Worm (Caenorhabditis elegans): ENCODE results near the gene T10B10.9.
A peak's percentile ranks its signal among the peaks of the same experiment; 100 is the strongest.

- no peak for TF ChIP-seq K12H6.12 (tag; optimal IDR thresholded peaks at IDR 0.05)
- TF ChIP-seq egl-44 (GFP tag; IDR thresholded peaks at IDR 0.05): no peak
- peak; percentile 65; the same call in 1 of the 2 replicates for TF ChIP-seq egrh-3 (GFP tag; IDR thresholded peaks at IDR 0.05)
- TF ChIP-seq nfya-1 (tag; optimal IDR thresholded peaks at IDR 0.05; ENCODE audit: borderline replicate concordance, insufficient read depth): no peak
- no peak for TF ChIP-seq K11D2.4 (GFP tag; IDR thresholded peaks at IDR 0.05)
- no peak for TF ChIP-seq mes-4 (tag; optimal IDR thresholded peaks at IDR 0.05)
- no peak for TF ChIP-seq B0019.2 (GFP tag; conservative IDR thresholded peaks at IDR 0.05)
- TF ChIP-seq F23B12.7 (tag; optimal IDR thresholded peaks at IDR 0.05; ENCODE audit: insufficient read depth): no peak
- TF ChIP-seq nhr-120 (GFP tag; IDR thresholded peaks at IDR 0.05): no peak
- no peak for TF ChIP-seq nfyb-1 (GFP tag; IDR thresholded peaks at IDR 0.05)
- TF ChIP-seq nhr-90 (tag; optimal IDR thresholded peaks at IDR 0.05): no peak
- TF ChIP-seq hlh-12 (tag; optimal IDR thresholded peaks at IDR 0.05): no peak
Observed at ce11 chrX:15189823-15190222, 25.6 kb downstream of the T10B10.9 start, which contains the start of gene T10B10.4.
